Fruit fly (Drosophila melanogaster): ENCODE data around the gene Mst84B.

DNA sequence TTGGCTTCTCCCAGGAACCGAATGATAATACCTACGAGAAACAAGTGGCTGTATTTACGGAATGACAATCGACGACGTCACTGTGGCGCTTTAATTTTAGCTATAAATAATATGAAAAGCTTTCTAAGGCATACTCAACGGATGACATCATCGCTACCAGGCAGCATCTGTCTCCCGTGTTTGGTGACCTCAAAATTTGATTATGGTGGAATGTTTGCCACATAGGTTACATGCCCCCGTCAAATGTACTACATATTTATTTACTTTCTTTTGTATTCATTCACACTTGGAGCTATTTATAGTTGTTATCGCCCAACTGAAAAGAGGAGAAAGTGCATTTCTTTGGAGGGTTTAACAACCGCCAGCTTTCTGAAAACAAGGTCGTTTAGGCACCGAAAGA lies 4.3 kb downstream of the Mst84B start:
- no peak for TF ChIP-seq CG1620 (GFP tag; optimal IDR thresholded peaks at IDR 0.05)
- no peak for TF ChIP-seq CG7101 (tag; optimal IDR thresholded peaks at IDR 0.05)
- TF ChIP-seq Hr96 (GFP tag; optimal IDR thresholded peaks at IDR 0.05): no peak
- TF ChIP-seq Crg-1 (GFP tag; optimal IDR thresholded peaks at IDR 0.05): no peak
- TF ChIP-seq kay (GFP tag; ENCODE audit: borderline replicate concordance): peak; percentile 82

All from whole organism, adult.